Fruit fly (Drosophila melanogaster) whole organism, embryonic: Measurements from ENCODE around the gene CG32483.

Source experiments
- Abd-B ChIP-seq: fragments of 200-800 bp; sonication (Bioruptor generic); optimal IDR thresholded peaks from 2 replicates; lab custom pipeline; 2018; ENCODE audit warnings: missing biosample characterization, mild to moderate bottlenecking, missing genetic modification characterization, moderate library complexity
- C15 ChIP-seq: fragments of 200-800 bp; sonication (Bioruptor generic); IDR thresholded peaks from 3 replicates; pipeline ENCODE4 v1.3.6; 2022; ENCODE audit warnings: missing biosample characterization, missing genetic modification characterization
- CG10274 ChIP-seq: fragments of 200-800 bp; sonication (Bioruptor generic); optimal IDR thresholded peaks from 3 replicates; lab custom pipeline; 2017; ENCODE audit warnings: missing biosample characterization, mild to moderate bottlenecking, missing genetic modification characterization
- CG10321 ChIP-seq: fragments of 200-800 bp; sonication (Bioruptor generic); IDR thresholded peaks from 2 replicates; pipeline ENCODE4 v1.3.6; 2022; ENCODE audit warnings: missing biosample characterization, missing genetic modification characterization
- CG10654 ChIP-seq: fragments of 200-800 bp; sonication (Bioruptor generic); optimal IDR thresholded peaks from 2 replicates; lab custom pipeline; 2016; ENCODE audit warnings: missing biosample characterization, missing genetic modification characterization
- CG10959 ChIP-seq: fragments of 200-800 bp; sonication (Bioruptor generic); IDR thresholded peaks from 2 replicates; pipeline ENCODE4 v1.3.6; 2022; ENCODE audit warnings: missing biosample characterization, missing genetic modification characterization
- CG11560 ChIP-seq: fragments of 200-800 bp; sonication (Bioruptor generic); IDR thresholded peaks from 3 replicates; pipeline ENCODE4 v1.3.6; 2022; ENCODE audit warnings: missing biosample characterization, missing genetic modification characterization
- CG12071 ChIP-seq: fragments of 200-800 bp; sonication (Bioruptor generic); optimal IDR thresholded peaks from 3 replicates; lab custom pipeline; 2018; ENCODE audit warnings: missing biosample characterization, mild to moderate bottlenecking, missing genetic modification characterization
- CG12155 ChIP-seq: fragments of 200-800 bp; sonication (Bioruptor generic); optimal IDR thresholded peaks from 3 replicates; lab custom pipeline; 2016; ENCODE audit warnings: missing biosample characterization, missing genetic modification characterization
- CG12236 ChIP-seq: fragments of 200-800 bp; sonication (Bioruptor generic); optimal IDR thresholded peaks from 2 replicates; lab custom pipeline; 2016; ENCODE audit warnings: missing biosample characterization, missing genetic modification characterization
- CG1233 ChIP-seq: fragments of 200-800 bp; sonication (Bioruptor generic); optimal IDR thresholded peaks from 4 replicates; lab custom pipeline; 2018; ENCODE audit warnings: missing biosample characterization, mild to moderate bottlenecking, missing genetic modification characterization
- CG14441 ChIP-seq: fragments of 200-800 bp; sonication (Bioruptor generic); IDR thresholded peaks from 2 replicates; pipeline ENCODE4 v1.3.6; 2022; ENCODE audit warnings: missing biosample characterization, missing genetic modification characterization
- CG14667 ChIP-seq: fragments of 200-800 bp; sonication (Bioruptor generic); IDR thresholded peaks from 2 replicates; pipeline ENCODE4 v1.3.6; 2022; ENCODE audit warnings: missing biosample characterization, missing genetic modification characterization
- CG14860 ChIP-seq: fragments of 200-800 bp; sonication (Bioruptor generic); IDR thresholded peaks from 3 replicates; pipeline ENCODE4 v1.3.6; 2022; ENCODE audit warnings: missing biosample characterization, missing genetic modification characterization; ENCODE audit not compliant: partially characterized antibody
- CG17829 ChIP-seq: fragments of 200-800 bp; optimal IDR thresholded peaks from 2 replicates; lab custom pipeline; 2019; ENCODE audit warnings: missing biosample characterization, mild to moderate bottlenecking, missing genetic modification characterization, moderate library complexity
- CG2116 ChIP-seq: fragments of 200-800 bp; sonication (Bioruptor generic); optimal IDR thresholded peaks from 3 replicates; lab custom pipeline; 2018; ENCODE audit warnings: missing biosample characterization, mild to moderate bottlenecking, missing genetic modification characterization
- CG30431 ChIP-seq: fragments of 200-800 bp; sonication (Bioruptor generic); optimal IDR thresholded peaks from 2 replicates; lab custom pipeline; 2017; ENCODE audit warnings: missing biosample characterization, missing genetic modification characterization
- CG8359 ChIP-seq: fragments of 200-800 bp; sonication (Bioruptor generic); optimal IDR thresholded peaks from 2 replicates; lab custom pipeline; 2017; ENCODE audit warnings: missing biosample characterization, mild to moderate bottlenecking, missing genetic modification characterization, borderline replicate concordance
- CG9876 ChIP-seq: fragments of 200-800 bp; sonication (Bioruptor generic); optimal IDR thresholded peaks from 2 replicates; lab custom pipeline; 2016; ENCODE audit warnings: missing biosample characterization, missing genetic modification characterization
- CrebB ChIP-seq: fragments of 200-800 bp; sonication (Bioruptor generic); optimal IDR thresholded peaks from 3 replicates; lab custom pipeline; 2018; ENCODE audit warnings: missing biosample characterization, mild to moderate bottlenecking, missing genetic modification characterization
- ERR ChIP-seq: fragments of 200-800 bp; sonication (Bioruptor generic); optimal IDR thresholded peaks from 2 replicates; lab custom pipeline; 2016; ENCODE audit warnings: missing biosample characterization, missing genetic modification characterization
- H2.0 ChIP-seq: fragments of 200-800 bp; sonication (Bioruptor generic); IDR thresholded peaks from 2 replicates; pipeline ENCODE4 v1.3.6; 2022; ENCODE audit warnings: missing biosample characterization, missing genetic modification characterization
- Lim3 ChIP-seq: fragments of 200-800 bp; sonication (Bioruptor generic); IDR thresholded peaks from 2 replicates; pipeline ENCODE4 v1.3.6; 2022; ENCODE audit warnings: missing biosample characterization, missing genetic modification characterization
- Lpt ChIP-seq: fragments of >200 bp; optimal IDR thresholded peaks from 2 replicates; lab custom pipeline; 2018; ENCODE audit warnings: missing biosample characterization, missing genetic modification characterization
- Myb ChIP-seq: fragments of 200-800 bp; sonication (Bioruptor generic); optimal IDR thresholded peaks from 2 replicates; lab custom pipeline; 2016; ENCODE audit warnings: missing biosample characterization, missing genetic modification characterization
- Poxn ChIP-seq: fragments of 200-800 bp; sonication (Bioruptor generic); IDR thresholded peaks from 2 replicates; pipeline ENCODE4 v1.3.6; 2022; ENCODE audit warnings: missing biosample characterization, missing genetic modification characterization
- Sin3A ChIP-seq: fragments of >200 bp; optimal IDR thresholded peaks from 2 replicates; lab custom pipeline; 2018
- YL-1 ChIP-seq: fragments of 200-800 bp; sonication (Bioruptor generic); optimal IDR thresholded peaks from 3 replicates; lab custom pipeline; 2017; ENCODE audit warnings: missing biosample characterization, mild to moderate bottlenecking, missing genetic modification characterization
- al ChIP-seq: fragments of 200-800 bp; sonication (Bioruptor generic); IDR thresholded peaks from 2 replicates; pipeline ENCODE4 v1.3.6; 2022; ENCODE audit warnings: missing biosample characterization, missing genetic modification characterization
- bcd ChIP-seq: fragments of 200-800 bp; sonication (Bioruptor generic); optimal IDR thresholded peaks from 2 replicates; lab custom pipeline; 2017; ENCODE audit warnings: missing biosample characterization, mild to moderate bottlenecking, missing genetic modification characterization
- br ChIP-seq: fragments of >200 bp; optimal IDR thresholded peaks from 2 replicates; lab custom pipeline; 2017
- bsh ChIP-seq, 2 experiments: fragments of 200-800 bp; sonication (Bioruptor generic); optimal IDR thresholded peaks; 2 replicates each; lab custom pipeline; 2017 to 2018; ENCODE audit warnings: mild to moderate bottlenecking in 2 of 2, missing biosample characterization in 2 of 2, missing genetic modification characterization in 2 of 2, moderate library complexity in 1 of 2
- ftz-f1 ChIP-seq: fragments of 200-800 bp; sonication (Bioruptor generic); optimal IDR thresholded peaks from 2 replicates; lab custom pipeline; 2016; ENCODE audit warnings: missing biosample characterization, missing genetic modification characterization
- gro ChIP-seq: fragments of 200-800 bp; sonication (Bioruptor generic); optimal IDR thresholded peaks from 2 replicates; lab custom pipeline; 2016; ENCODE audit warnings: missing biosample characterization, missing genetic modification characterization
- hth ChIP-seq: fragments of >200 bp; optimal IDR thresholded peaks from 2 replicates; lab custom pipeline; 2017; ENCODE audit warnings: inconsistent platforms
- kni ChIP-seq: fragments of 200-800 bp; sonication (Bioruptor generic); optimal IDR thresholded peaks from 3 replicates; lab custom pipeline; 2017; ENCODE audit warnings: mild to moderate bottlenecking, missing biosample characterization, missing genetic modification reagents, missing genetic modification characterization
- lab ChIP-seq: fragments of 200-800 bp; sonication (Bioruptor generic); optimal IDR thresholded peaks from 3 replicates; lab custom pipeline; 2017; ENCODE audit warnings: missing biosample characterization, missing genetic modification characterization, mild to moderate bottlenecking, moderate library complexity, missing genetic modification reagents
- mam ChIP-seq: fragments of 200-800 bp; sonication (Bioruptor generic); optimal IDR thresholded peaks from 3 replicates; lab custom pipeline; 2016; ENCODE audit warnings: missing biosample characterization, missing genetic modification characterization
- p53 ChIP-seq: fragments of 200-800 bp; sonication (Bioruptor generic); optimal IDR thresholded peaks from 2 replicates; lab custom pipeline; 2016; ENCODE audit warnings: missing biosample characterization, missing genetic modification characterization
- pfk ChIP-seq: fragments of 200-800 bp; sonication (Bioruptor generic); optimal IDR thresholded peaks from 2 replicates; lab custom pipeline; 2018; ENCODE audit warnings: missing biosample characterization, mild to moderate bottlenecking, missing genetic modification characterization, moderate library complexity
- pnt ChIP-seq: fragments of 200-800 bp; sonication (Bioruptor generic); optimal IDR thresholded peaks from 3 replicates; lab custom pipeline; 2016; ENCODE audit warnings: missing biosample characterization, missing genetic modification characterization
- ro ChIP-seq: fragments of 200-800 bp; sonication (Bioruptor generic); IDR thresholded peaks from 2 replicates; pipeline ENCODE4 v1.3.6; 2022; ENCODE audit warnings: missing biosample characterization, missing genetic modification characterization
- sd ChIP-seq: fragments of 200-800 bp; sonication (Bioruptor generic); optimal IDR thresholded peaks from 3 replicates; lab custom pipeline; 2018; ENCODE audit warnings: missing biosample characterization, mild to moderate bottlenecking, missing genetic modification characterization, moderate library complexity
- slbo ChIP-seq: fragments of 200-800 bp; sonication (Bioruptor generic); IDR thresholded peaks from 2 replicates; pipeline ENCODE4 v1.3.6; 2022; ENCODE audit warnings: missing biosample characterization, missing genetic modification characterization
- slou ChIP-seq: fragments of 200-800 bp; sonication (Bioruptor generic); optimal IDR thresholded peaks from 3 replicates; lab custom pipeline; 2016; ENCODE audit warnings: missing biosample characterization, missing genetic modification characterization
- tgo ChIP-seq: fragments of 200-800 bp; sonication (Bioruptor generic); IDR thresholded peaks from 3 replicates; pipeline ENCODE4 v1.3.6; 2022; ENCODE audit warnings: missing biosample characterization, missing genetic modification characterization
- tio ChIP-seq: fragments of 200-800 bp; sonication (Bioruptor generic); optimal IDR thresholded peaks from 2 replicates; lab custom pipeline; 2017; ENCODE audit warnings: missing biosample characterization, missing genetic modification characterization, inconsistent platforms
- tll ChIP-seq, 2 experiments: fragments of 200-800 bp in 1 of 2; fragments of >200 bp in 1 of 2; sonication (Bioruptor generic) in 1 of 2; optimal IDR thresholded peaks; 2 replicates each; lab custom pipeline; 2017 to 2019; ENCODE audit warnings: missing biosample characterization in 2 of 2, missing genetic modification characterization in 2 of 2, mild to moderate bottlenecking in 1 of 2, moderate library complexity in 1 of 2
- wdn ChIP-seq: fragments of 200-800 bp; sonication (Bioruptor generic); IDR thresholded peaks from 2 replicates; pipeline ENCODE4 v1.3.6; 2022; ENCODE audit warnings: missing biosample characterization, missing genetic modification characterization
- wor ChIP-seq: fragments of 200-800 bp; sonication (Bioruptor generic); IDR thresholded peaks from 2 replicates; pipeline ENCODE4 v1.3.6; 2022; ENCODE audit warnings: missing biosample characterization, missing genetic modification characterization
- z ChIP-seq: fragments of 200-800 bp; sonication (Bioruptor generic); IDR thresholded peaks from 3 replicates; pipeline ENCODE4 v1.3.6; 2022; ENCODE audit warnings: missing biosample characterization, missing genetic modification characterization

The CG32483 gene

DNA sequence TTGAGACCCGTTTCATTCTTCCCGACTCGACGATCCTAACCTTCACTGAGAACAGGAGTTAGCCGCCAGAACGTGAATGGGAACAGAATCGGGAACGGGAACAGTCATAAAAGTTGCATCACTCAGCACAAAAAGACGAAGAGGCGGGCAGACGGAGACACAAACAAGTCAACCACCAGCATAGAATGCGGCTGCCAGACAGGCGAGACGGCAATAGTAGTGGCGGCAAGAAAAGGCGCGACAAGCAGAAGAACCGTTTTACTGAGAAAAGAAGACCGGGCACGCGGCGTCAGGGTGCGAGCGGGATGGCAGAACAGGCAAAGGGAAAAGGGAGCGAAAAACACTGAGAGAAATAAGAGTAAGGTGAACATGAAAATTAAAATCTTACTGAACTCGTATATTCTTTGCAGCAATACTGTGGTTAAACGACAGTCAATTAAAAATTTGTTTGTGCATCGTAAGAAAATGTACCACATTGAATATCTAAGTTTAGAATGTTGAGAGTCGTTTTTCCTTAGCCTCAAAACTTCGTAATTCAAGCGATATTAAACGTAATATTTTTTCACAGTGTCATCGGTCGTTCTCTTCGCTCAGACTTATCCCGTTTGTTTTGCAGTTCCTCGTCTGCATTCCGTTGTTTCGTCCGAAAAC, 49.4 kb downstream of the CG32483 start (continued):
- no peak for TF ChIP-seq Sin3A (lab: Kevin White, UChicago)
- peak; percentile 40 for TF ChIP-seq slou (GFP tag; lab: Kevin White, UChicago)
- peak; percentile 66 for TF ChIP-seq Abd-B (GFP tag; lab: Kevin White, UChicago)
- TF ChIP-seq C15 (GFP tag; lab: Robert Waterston, UW) = no peak
- peak; percentile 54 for TF ChIP-seq CG2116 (GFP tag; lab: Kevin White, UChicago)
- TF ChIP-seq CG12071 = peak; percentile 41
- no peak for TF ChIP-seq hth
- peak; percentile 39; the same call in 1 of the 2 replicates for TF ChIP-seq al (GFP tag; lab: Robert Waterston, UW)
- peak; percentile 75 for TF ChIP-seq mam
- peak; percentile 88 for TF ChIP-seq CG1233 (GFP tag; lab: Kevin White, UChicago)
- peak; percentile 75 for TF ChIP-seq CG10654 (GFP tag; lab: Kevin White, UChicago)
- peak; percentile 89 for TF ChIP-seq CG30431 (GFP tag; lab: Kevin White, UChicago)
- TF ChIP-seq bsh (GFP tag; optimal IDR thresholded peaks at IDR 0.05; lab: Kevin White, UChicago) = peak; percentile 85 to 93
- TF ChIP-seq CG10321 (GFP tag; lab: Robert Waterston, UW) = peak; percentile 85
- TF ChIP-seq CG10274 (GFP tag; lab: Kevin White, UChicago) = no peak
- peak; percentile 81 for TF ChIP-seq lab (GFP tag; lab: Kevin White, UChicago)
- TF ChIP-seq br (lab: Kevin White, UChicago) = no peak
- TF ChIP-seq ERR (GFP tag; lab: Kevin White, UChicago) = peak; percentile 43
- peak; percentile 54; the same call in 1 of the 2 replicates for TF ChIP-seq ro
- TF ChIP-seq tio (GFP tag; lab: Kevin White, UChicago) = peak; percentile 82
- TF ChIP-seq pnt (GFP tag; lab: Kevin White, UChicago) = peak; percentile 84
- peak; percentile 74 for TF ChIP-seq p53 (GFP tag; lab: Kevin White, UChicago)
- TF ChIP-seq CrebB (tag; lab: Kevin White, UChicago) = peak; percentile 38
- TF ChIP-seq H2.0 = peak; percentile 56
- peak; percentile 76 for TF ChIP-seq CG9876 (GFP tag; lab: Kevin White, UChicago)
- peak; percentile 71; the same call in 2 of the 3 replicates for TF ChIP-seq tgo (GFP tag; lab: Robert Waterston, UW)
- peak; percentile 78 for TF ChIP-seq CG12236 (GFP tag; lab: Kevin White, UChicago)
- TF ChIP-seq bcd (GFP tag; lab: Kevin White, UChicago) = peak; percentile 80
- TF ChIP-seq CG10959 = peak; percentile 80
- TF ChIP-seq z (GFP tag; lab: Robert Waterston, UW) = peak; percentile 7; the same call in 1 of the 3 replicates
- peak; percentile 71 for TF ChIP-seq slbo (GFP tag; lab: Robert Waterston, UW)
- peak; percentile 57 for TF ChIP-seq wor
- peak; percentile 83 for TF ChIP-seq CG8359 (GFP tag; lab: Kevin White, UChicago)
- TF ChIP-seq CG12155 (GFP tag; lab: Kevin White, UChicago) = peak; percentile 83
- 0 out of 2 replicates have a peak, but pooled peaks have one; percentile 41 for TF ChIP-seq wdn
- TF ChIP-seq CG14441 (GFP tag; lab: Robert Waterston, UW) = peak; percentile 71
- TF ChIP-seq ftz-f1 = no peak
- peak; percentile 92 for TF ChIP-seq CG17829 (tag; lab: Kevin White, UChicago)
- TF ChIP-seq pfk (GFP tag; lab: Kevin White, UChicago) = peak; percentile 78
- no peak for TF ChIP-seq CG11560 (tag; lab: Robert Waterston, UW)
- peak; percentile 31; the same call in 1 of the 2 replicates for TF ChIP-seq CG14667
- no peak for TF ChIP-seq sd (tag; lab: Kevin White, UChicago)
- TF ChIP-seq Poxn = no peak
- no peak for TF ChIP-seq Lpt (GFP tag; lab: Kevin White, UChicago)
- peak; percentile 24 for TF ChIP-seq gro (GFP tag; lab: Kevin White, UChicago)
- no peak for TF ChIP-seq Lim3
- TF ChIP-seq kni (GFP tag; lab: Kevin White, UChicago) = peak; percentile 86
- TF ChIP-seq YL-1 (GFP tag; lab: Kevin White, UChicago) = peak; percentile 40
- TF ChIP-seq tll (GFP tag; optimal IDR thresholded peaks at IDR 0.05; lab: Kevin White, UChicago) = peak; percentile 76 to 87
- TF ChIP-seq CG14860 (GFP tag; lab: Robert Waterston, UW) = no peak
- peak; percentile 58 for TF ChIP-seq Myb (GFP tag; lab: Kevin White, UChicago)
